Fruit fly (Drosophila melanogaster): ENCODE measurements around the gene Bili.

dm6 chr3R:25168259-25168972 lies 37.3 kb downstream of the Bili start:
- no peak for TF ChIP-seq psq (optimal IDR thresholded peaks at IDR 0.05)
- TF ChIP-seq insv (optimal IDR thresholded peaks at IDR 0.05): no peak
- no peak for TF ChIP-seq Myc (optimal IDR thresholded peaks at IDR 0.05)
- TF ChIP-seq ttk (optimal IDR thresholded peaks at IDR 0.05): no peak
- no peak for TF ChIP-seq h (optimal IDR thresholded peaks at IDR 0.05)
- no peak for TF ChIP-seq Sin3A (optimal IDR thresholded peaks at IDR 0.05)

Measured in Kc167 (cell line).